Worm (Caenorhabditis elegans) whole organism, mixed stage, embryonic: ENCODE data around the gene dbt-1.

Experiments used
- M03D4.4 ChIP-seq: sonication (generic microtip); optimal IDR thresholded peaks from 2 replicates; lab custom pipeline; 2017; ENCODE audit warnings: mild to moderate bottlenecking, missing genetic modification characterization, missing compliant biosample characterization
- bed-3 ChIP-seq: fragments of 200-800 bp; sonication (Bioruptor generic); optimal IDR thresholded peaks from 3 replicates; lab custom pipeline; 2018; ENCODE audit warnings: mild to moderate bottlenecking, missing genetic modification characterization, moderate library complexity, missing compliant biosample characterization
- ceh-39 ChIP-seq: fragments of 150-350 bp; optimal IDR thresholded peaks from 2 replicates; lab custom pipeline; 2014; ENCODE audit warnings: missing biosample characterization, missing genetic modification characterization
- ceh-43 ChIP-seq: fragments of 200-800 bp; sonication (Bioruptor generic); optimal IDR thresholded peaks from 2 replicates; lab custom pipeline; 2018; ENCODE audit warnings: mild to moderate bottlenecking, missing genetic modification characterization, moderate library complexity, missing compliant biosample characterization
- ceh-83 ChIP-seq: fragments of 200-800 bp; sonication (Bioruptor generic); optimal IDR thresholded peaks from 2 replicates; lab custom pipeline; 2018; ENCODE audit warnings: mild to moderate bottlenecking, missing genetic modification characterization, missing compliant biosample characterization
- ces-1 ChIP-seq: fragments of 150-350 bp; optimal IDR thresholded peaks from 2 replicates; lab custom pipeline; 2014; ENCODE audit warnings: missing biosample characterization, missing genetic modification reagents, missing genetic modification characterization
- cnd-1 ChIP-seq: fragments of 200-800 bp; sonication (Bioruptor generic); optimal IDR thresholded peaks from 2 replicates; lab custom pipeline; 2018; ENCODE audit warnings: mild to moderate bottlenecking, missing genetic modification characterization, missing compliant biosample characterization
- drap-1 ChIP-seq: fragments of 200-800 bp; sonication (Bioruptor generic); optimal IDR thresholded peaks from 3 replicates; lab custom pipeline; 2018; ENCODE audit warnings: mild to moderate bottlenecking, missing genetic modification characterization, missing compliant biosample characterization
- elt-1 ChIP-seq: sonication (generic microtip); optimal IDR thresholded peaks from 2 replicates; lab custom pipeline; 2017; ENCODE audit warnings: missing genetic modification characterization, mild to moderate bottlenecking, missing compliant biosample characterization, antibody characterized with exemption, moderate library complexity, borderline replicate concordance; ENCODE audit not compliant: insufficient read depth
- flh-1 ChIP-seq: fragments of 200-800 bp; sonication (Bioruptor generic); optimal IDR thresholded peaks from 2 replicates; lab custom pipeline; 2018; ENCODE audit warnings: mild to moderate bottlenecking, missing genetic modification characterization, moderate library complexity, missing compliant biosample characterization
- ham-2 ChIP-seq: fragments of 200-800 bp; sonication (Bioruptor generic); optimal IDR thresholded peaks from 2 replicates; lab custom pipeline; 2018; ENCODE audit warnings: mild to moderate bottlenecking, missing genetic modification characterization, missing compliant biosample characterization
- hlh-1 ChIP-seq: fragments of 150-350 bp; optimal IDR thresholded peaks from 2 replicates; lab custom pipeline; 2014; ENCODE audit warnings: missing biosample characterization, missing genetic modification reagents, missing genetic modification characterization
- lin-13 ChIP-seq: fragments of 150-350 bp; optimal IDR thresholded peaks from 2 replicates; lab custom pipeline; 2014; ENCODE audit warnings: missing biosample characterization, missing genetic modification characterization
- lin-32 ChIP-seq: fragments of 200-800 bp; sonication (Bioruptor generic); optimal IDR thresholded peaks from 2 replicates; lab custom pipeline; 2018; ENCODE audit warnings: mild to moderate bottlenecking, missing genetic modification characterization, missing compliant biosample characterization
- mab-5 ChIP-seq: fragments of 150-350 bp; optimal IDR thresholded peaks from 2 replicates; lab custom pipeline; 2014; ENCODE audit warnings: missing biosample characterization, missing genetic modification characterization
- mep-1 ChIP-seq: fragments of 150-350 bp; optimal IDR thresholded peaks from 2 replicates; lab custom pipeline; 2017; ENCODE audit warnings: missing biosample characterization, missing genetic modification reagents, missing genetic modification characterization, inconsistent platforms
- mls-2 ChIP-seq: sonication (generic microtip); optimal IDR thresholded peaks from 2 replicates; lab custom pipeline; 2016; ENCODE audit warnings: mild to moderate bottlenecking, missing genetic modification characterization, moderate library complexity, missing compliant biosample characterization
- nhr-12 ChIP-seq: fragments of 150-350 bp; optimal IDR thresholded peaks from 2 replicates; lab custom pipeline; 2014; ENCODE audit warnings: missing biosample characterization, missing genetic modification characterization
- nhr-2 ChIP-seq: fragments of 150-350 bp; optimal IDR thresholded peaks from 2 replicates; lab custom pipeline; 2014; ENCODE audit warnings: missing biosample characterization, missing genetic modification characterization
- nhr-28 ChIP-seq: fragments of 150-350 bp; optimal IDR thresholded peaks from 2 replicates; lab custom pipeline; 2014; ENCODE audit warnings: missing biosample characterization, missing genetic modification characterization
- nhr-76 ChIP-seq: sonication (generic microtip); optimal IDR thresholded peaks from 2 replicates; lab custom pipeline; 2017; ENCODE audit warnings: missing biosample characterization, missing genetic modification characterization
- pha-4 ChIP-seq: fragments of 150-350 bp; optimal IDR thresholded peaks from 2 replicates; lab custom pipeline; 2018; ENCODE audit warnings: missing biosample characterization, missing genetic modification reagents, missing genetic modification characterization
- sem-2 ChIP-seq: fragments of 200-800 bp; sonication (Bioruptor generic); optimal IDR thresholded peaks from 2 replicates; lab custom pipeline; 2018; ENCODE audit warnings: mild to moderate bottlenecking, missing genetic modification characterization, missing compliant biosample characterization
- sptf-1 ChIP-seq: sonication (generic microtip); optimal IDR thresholded peaks from 2 replicates; lab custom pipeline; 2017; ENCODE audit warnings: mild to moderate bottlenecking, missing genetic modification characterization, moderate library complexity, missing compliant biosample characterization
- tbx-8 ChIP-seq: fragments of 200-800 bp; sonication (Bioruptor generic); optimal IDR thresholded peaks from 2 replicates; lab custom pipeline; 2018; ENCODE audit warnings: mild to moderate bottlenecking, missing genetic modification characterization, moderate library complexity, missing compliant biosample characterization
- unc-120 ChIP-seq: sonication (generic microtip); optimal IDR thresholded peaks from 2 replicates; lab custom pipeline; 2017; ENCODE audit warnings: missing genetic modification characterization, missing compliant biosample characterization; ENCODE audit not compliant: poor library complexity, severe bottlenecking
- unc-62 ChIP-seq: fragments of 150-350 bp; optimal IDR thresholded peaks from 2 replicates; lab custom pipeline; 2014; ENCODE audit warnings: missing biosample characterization, missing genetic modification reagents, missing genetic modification characterization
- zip-8 ChIP-seq: fragments of 150-350 bp; optimal IDR thresholded peaks from 2 replicates; lab custom pipeline; 2014; ENCODE audit warnings: missing biosample characterization, missing genetic modification characterization
- ztf-11 ChIP-seq: fragments of 150-350 bp; optimal IDR thresholded peaks from 2 replicates; lab custom pipeline; 2014; ENCODE audit warnings: missing biosample characterization, missing genetic modification characterization

Gene dbt-1

DNA sequence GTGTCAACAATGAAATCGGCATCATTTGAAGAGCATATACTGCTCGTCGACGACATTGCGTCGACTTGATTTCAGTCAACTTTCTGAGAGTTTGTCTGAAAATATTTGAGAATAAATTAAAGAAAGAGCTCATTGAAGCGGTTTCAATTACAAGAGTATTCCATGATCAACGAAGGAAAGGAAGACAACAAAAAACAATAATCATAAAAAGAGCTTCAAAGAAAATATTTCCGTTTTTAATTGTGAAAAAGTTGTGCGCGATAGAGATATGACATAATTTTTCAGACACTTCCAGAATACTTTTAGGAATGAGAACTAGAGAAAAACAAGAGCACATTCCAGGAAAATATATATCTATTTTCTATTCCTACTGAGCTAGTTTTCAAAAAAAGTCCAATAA lies 16.4 kb downstream of the dbt-1 start, which contains the start of gene spv-1:
spv-1 (minus strand) TSS at position 101 of the 400 bp plus-strand sequence.
- TF ChIP-seq cnd-1 (tag; lab: Kevin White, UChicago) (no peak), lin-32 (GFP tag; lab: Kevin White, UChicago) (no peak), nhr-12 (no peak), lin-13 (tag; lab: Kevin White, UChicago) (no peak), mls-2 (no peak)

DNA sequence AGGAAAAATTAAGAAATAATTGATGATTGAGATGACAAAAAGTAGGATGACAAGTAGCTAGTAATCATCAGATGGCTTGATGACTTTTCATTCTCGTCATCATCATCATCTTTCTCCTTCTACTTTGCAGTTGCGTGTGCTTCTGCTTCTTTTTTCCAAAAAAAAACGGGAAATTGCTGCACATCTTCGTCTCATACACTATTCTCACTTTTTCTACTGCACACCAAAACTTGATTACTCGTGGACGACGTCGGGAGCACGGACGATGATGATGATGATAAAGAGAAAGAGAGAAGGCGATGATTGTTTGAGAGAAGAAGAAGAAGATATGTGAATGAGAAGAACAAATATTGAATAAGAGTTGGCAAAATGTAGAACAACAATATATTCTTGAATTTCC lies 23.9 kb downstream of the dbt-1 start:
- TF ChIP-seq drap-1 (GFP tag; lab: Kevin White, UChicago) (no peak), pha-4 (tag; lab: Kevin White, UChicago) (no peak), lin-32 (GFP tag; lab: Kevin White, UChicago) (no peak), ceh-39 (no peak), nhr-28 (tag; lab: Kevin White, UChicago) (no peak), ces-1 (GFP tag; lab: Kevin White, UChicago) (peak; percentile 94)

DNA sequence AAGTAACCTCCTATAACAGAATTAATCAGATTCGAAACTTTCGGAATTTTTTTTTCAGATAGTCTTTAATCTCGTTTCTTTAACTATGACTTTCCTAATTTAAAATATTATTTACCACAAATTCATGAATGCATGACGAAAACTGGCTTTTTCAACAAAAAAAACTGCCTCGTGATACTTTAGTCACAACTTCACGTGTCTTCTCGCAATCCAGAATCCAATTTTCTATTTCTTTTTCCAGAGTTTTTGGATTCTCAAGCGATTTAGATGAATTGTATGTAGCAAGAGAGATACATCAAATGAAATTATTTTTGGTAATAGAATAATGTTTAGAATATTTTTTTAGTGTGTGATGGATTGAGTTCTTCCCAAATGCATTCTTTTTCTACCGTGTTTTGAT lies 24.8 kb downstream of the dbt-1 start:
- TF ChIP-seq nhr-2 (no peak), ceh-43 (GFP tag; lab: Kevin White, UChicago) (no peak)
- TF ChIP-seq, all 35 proteins: peak for 0

DNA sequence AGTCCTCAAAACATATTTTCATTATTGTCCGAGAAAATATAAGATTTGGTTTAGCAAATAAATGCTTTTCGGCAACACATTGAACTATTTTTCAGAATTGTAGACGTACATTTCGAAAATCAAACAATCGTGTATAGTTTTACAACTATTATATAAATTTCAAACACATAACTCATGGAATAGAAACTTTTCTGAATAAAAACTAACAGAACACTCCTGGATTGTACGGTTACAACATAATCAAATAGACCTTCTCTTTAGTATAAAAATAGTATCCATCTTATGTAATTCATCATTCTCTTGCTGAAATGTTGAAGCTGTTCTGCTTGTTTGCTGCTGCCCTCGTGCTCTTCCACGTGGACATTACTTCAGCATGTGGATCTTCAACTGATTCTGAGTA lies 34.0 kb downstream of the dbt-1 start, which contains the start of gene ZK675.4:
ZK675.4 (plus strand) TSS at position 301 of the 400 bp plus-strand sequence.
- TF ChIP-seq mab-5 (tag; lab: Kevin White, UChicago) (no peak), ztf-11 (tag; lab: Kevin White, UChicago) (no peak), ces-1 (GFP tag; lab: Kevin White, UChicago) (no peak), nhr-28 (tag; lab: Kevin White, UChicago) (no peak)

DNA sequence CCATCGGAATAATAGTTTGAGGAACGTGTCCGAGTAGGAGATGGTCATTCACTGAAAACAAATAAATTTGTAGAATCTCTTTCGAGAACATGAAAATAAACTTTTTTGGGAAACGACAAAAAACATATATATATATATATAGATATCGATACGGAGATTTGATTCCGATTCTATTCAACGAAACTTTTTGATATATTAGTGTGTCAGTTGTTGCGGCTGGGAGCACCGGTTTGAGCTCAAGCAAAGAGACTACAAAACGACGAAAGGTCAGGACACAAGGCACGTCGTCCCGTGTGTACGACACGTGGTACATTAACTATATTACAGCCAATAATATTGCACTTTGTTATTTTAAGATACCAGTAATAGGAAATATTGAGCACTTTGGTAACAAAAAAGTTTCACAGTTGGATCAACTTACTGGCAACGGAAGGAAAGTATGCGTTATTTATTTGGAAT lies 37.4 kb downstream of the dbt-1 start, which contains the start of gene best-23:
best-23 (minus strand) TSS at position 51 of the 459 bp plus-strand sequence.
- TF ChIP-seq hlh-1 (tag; lab: Kevin White, UChicago) (peak; percentile 49), nhr-76 (no peak)

DNA sequence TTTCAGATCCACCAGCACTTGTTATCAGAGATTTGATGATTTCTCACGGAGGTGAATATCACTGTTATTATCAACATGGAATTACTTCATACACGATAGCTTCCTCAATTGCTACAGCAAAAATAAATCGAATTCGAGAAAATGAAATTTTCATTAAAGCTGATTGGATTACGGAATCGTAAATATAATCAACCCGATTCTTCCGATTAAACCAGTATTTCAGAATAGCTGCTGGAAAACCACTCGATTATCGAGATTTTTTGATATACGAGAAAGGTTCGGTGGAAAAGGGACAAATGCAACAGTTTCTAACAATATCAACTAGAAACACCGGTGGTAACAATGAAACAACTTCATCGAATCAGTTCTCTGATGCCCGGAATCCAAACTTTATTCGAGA lies 43.0 kb downstream of the dbt-1 start:
- TF ChIP-seq ztf-11 (tag; lab: Kevin White, UChicago) (no peak), drap-1 (GFP tag; lab: Kevin White, UChicago) (no peak), flh-1 (GFP tag; lab: Kevin White, UChicago) (no peak), tbx-8 (GFP tag; lab: Kevin White, UChicago) (no peak), lin-13 (tag; lab: Kevin White, UChicago) (no peak), nhr-2 (no peak), M03D4.4 (tag; lab: Kevin White, UChicago) (no peak), ceh-43 (GFP tag; lab: Kevin White, UChicago) (no peak), elt-1 (tag; lab: Kevin White, UChicago) (no peak), ham-2 (GFP tag; lab: Kevin White, UChicago) (no peak), mab-5 (tag; lab: Kevin White, UChicago) (no peak)

DNA sequence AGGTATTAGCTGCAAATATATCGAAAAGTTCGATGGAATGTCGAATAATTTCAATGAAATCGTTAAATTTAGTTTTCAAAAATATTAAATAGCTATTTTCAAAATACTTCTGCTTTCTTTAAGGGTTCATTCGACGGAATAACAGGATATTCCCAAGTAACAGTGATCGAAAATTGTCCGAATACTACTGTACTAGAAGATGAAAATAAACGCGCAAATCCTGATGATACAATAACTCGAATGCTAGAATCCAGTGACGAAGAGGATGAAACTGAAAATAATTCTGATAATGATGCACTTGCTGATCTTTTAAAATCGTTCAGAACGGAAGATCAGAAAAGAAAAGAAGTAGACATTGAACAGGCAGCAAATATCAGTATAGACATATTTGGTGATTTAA lies 44.2 kb downstream of the dbt-1 start:
- TF ChIP-seq pha-4 (tag; lab: Kevin White, UChicago) (no peak), ztf-11 (tag; lab: Kevin White, UChicago) (no peak), unc-120 (tag; lab: Kevin White, UChicago) (no peak), sptf-1 (no peak), ceh-83 (GFP tag; lab: Kevin White, UChicago) (no peak), M03D4.4 (tag; lab: Kevin White, UChicago) (no peak), drap-1 (GFP tag; lab: Kevin White, UChicago) (no peak), zip-8 (tag; lab: Kevin White, UChicago) (no peak), ceh-39 (no peak), bed-3 (no peak), cnd-1 (tag; lab: Kevin White, UChicago) (no peak), sem-2 (no peak), unc-62 (GFP tag; lab: Kevin White, UChicago) (no peak), mep-1 (no peak), nhr-28 (tag; lab: Kevin White, UChicago) (no peak), ceh-43 (GFP tag; lab: Kevin White, UChicago) (no peak), lin-32 (GFP tag; lab: Kevin White, UChicago) (no peak)
- TF ChIP-seq, all 35 proteins: peak for 0
